Worm (Caenorhabditis elegans): ENCODE results near the gene coq-5.

ce11 chrIII:7858407-7859029 lies at the start of gene coq-5, which contains the start of gene ufm-1:
- peak; percentile 53 for TF ChIP-seq fkh-4 (tag; optimal IDR thresholded peaks at IDR 0.05; ENCODE audit: borderline replicate concordance)
- no peak for TF ChIP-seq nhr-76 (tag; optimal IDR thresholded peaks at IDR 0.05)
- TF ChIP-seq zag-1 (tag; optimal IDR thresholded peaks at IDR 0.05) = no peak
- no peak for TF ChIP-seq ama-1 (optimal IDR thresholded peaks at IDR 0.05)
- peak; percentile 72 for TF ChIP-seq nhr-85 (tag)
- peak; percentile 12 for TF ChIP-seq pax-3 (tag; optimal IDR thresholded peaks at IDR 0.05)

Measured in whole organism, L1 larva.